Fruit fly (Drosophila melanogaster) whole organism, wandering third instar larva: ENCODE measurements around the gene sff.

Experiments used
- Sp1 ChIP-seq: fragments of 200-800 bp; sonication (Bioruptor generic); optimal IDR thresholded peaks from 3 replicates; lab custom pipeline; 2019; ENCODE audit warnings: missing biosample characterization, mild to moderate bottlenecking, missing genetic modification characterization, moderate library complexity
- br ChIP-seq: fragments of 200-800 bp; sonication (Bioruptor generic); optimal IDR thresholded peaks from 2 replicates; lab custom pipeline; 2016; ENCODE audit warnings: missing biosample characterization, missing genetic modification characterization
- fru ChIP-seq: fragments of 200-800 bp; sonication (Bioruptor generic); optimal IDR thresholded peaks from 3 replicates; lab custom pipeline; 2016; ENCODE audit warnings: missing biosample characterization, mild to moderate bottlenecking, missing genetic modification characterization
- pan ChIP-seq: fragments of >200 bp; optimal IDR thresholded peaks from 2 replicates; lab custom pipeline; 2017
- psq ChIP-seq: fragments of 200-800 bp; sonication (Bioruptor generic); optimal IDR thresholded peaks from 3 replicates; lab custom pipeline; 2017; ENCODE audit warnings: missing biosample characterization, mild to moderate bottlenecking, missing genetic modification characterization, moderate library complexity
- tai ChIP-seq: sonication (Bioruptor generic); optimal IDR thresholded peaks from 2 replicates; lab custom pipeline; 2016; ENCODE audit warnings: missing biosample characterization, missing genetic modification characterization

DNA sequence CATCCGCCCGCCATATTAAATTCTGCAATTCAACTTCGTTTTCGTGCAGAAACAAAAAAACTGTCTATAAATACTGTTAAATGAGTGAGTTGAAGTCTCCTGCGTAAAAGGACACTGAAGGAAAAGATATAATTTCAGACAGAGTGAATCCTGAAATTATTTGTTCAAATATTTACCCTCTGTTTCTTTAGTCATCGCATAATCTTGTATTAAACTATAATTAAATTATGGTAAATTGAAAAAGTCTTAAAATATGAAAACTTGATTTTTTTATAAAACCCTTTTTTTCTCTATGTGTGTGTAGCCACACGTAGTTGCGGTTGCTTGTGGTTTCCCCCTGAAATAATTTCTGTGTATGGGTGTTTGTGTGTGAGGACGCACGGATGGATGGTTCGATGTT lies 1.3 kb downstream of the sff start:
- TF ChIP-seq fru (GFP tag; lab: Kevin White, UChicago) (peak; percentile 14), psq (GFP tag; lab: Kevin White, UChicago) (no peak), tai (no peak), br (GFP tag; lab: Kevin White, UChicago) (no peak), pan (lab: Kevin White, UChicago) (no peak), Sp1 (peak; percentile 13)
